Worm (Caenorhabditis elegans) whole organism, L1 larva: ENCODE results near the gene srlf-22.

Source experiments
- C04F5.9 ChIP-seq: sonication (generic microtip); optimal IDR thresholded peaks from 2 replicates; lab custom pipeline; 2016; ENCODE audit warnings: missing genetic modification characterization, missing compliant biosample characterization
- C16A3.4 ChIP-seq: fragments of 150-350 bp; optimal IDR thresholded peaks from 2 replicates; lab custom pipeline; 2014; ENCODE audit warnings: missing biosample characterization, missing genetic modification characterization
- C34B4.2 ChIP-seq: sonication (generic microtip); optimal IDR thresholded peaks from 2 replicates; lab custom pipeline; 2017; ENCODE audit warnings: mild to moderate bottlenecking, missing genetic modification characterization, missing compliant biosample characterization
- aha-1 ChIP-seq: fragments of 150-350 bp; optimal IDR thresholded peaks from 2 replicates; lab custom pipeline; 2014; ENCODE audit warnings: missing biosample characterization, missing genetic modification characterization
- alr-1 ChIP-seq: fragments of 200-800 bp; sonication (Bioruptor generic); optimal IDR thresholded peaks from 2 replicates; lab custom pipeline; 2018; ENCODE audit warnings: borderline replicate concordance, mild to moderate bottlenecking, missing genetic modification characterization, missing compliant biosample characterization
- aly-2 ChIP-seq: fragments of 150-350 bp; optimal IDR thresholded peaks from 2 replicates; lab custom pipeline; 2014; ENCODE audit warnings: missing biosample characterization, missing genetic modification characterization
- blmp-1 ChIP-seq: fragments of 150-350 bp; optimal IDR thresholded peaks from 2 replicates; lab custom pipeline; 2014; ENCODE audit warnings: missing biosample characterization, missing genetic modification characterization
- ceh-8 ChIP-seq: fragments of 200-800 bp; sonication (Bioruptor generic); optimal IDR thresholded peaks from 2 replicates; lab custom pipeline; 2018; ENCODE audit warnings: mild to moderate bottlenecking, missing genetic modification characterization, moderate library complexity, missing compliant biosample characterization
- dpl-1 ChIP-seq, 3 experiments: fragments of 150-350 bp in 2 of 3; sonication (generic microtip) in 1 of 3; optimal IDR thresholded peaks; 2 replicates each; lab custom pipeline; 2014 to 2017; ENCODE audit warnings: missing biosample characterization in 3 of 3, missing genetic modification characterization in 3 of 3, missing genetic modification reagents in 3 of 3
- efl-1 ChIP-seq, 4 experiments: fragments of 150-350 bp; optimal IDR thresholded peaks in 3 of 4; peaks in 1 of 4; 1 replicate in 1 of 4; 2 replicates in 3 of 4; lab custom pipeline; 2014; ENCODE audit warnings: missing biosample characterization in 2 of 4, missing genetic modification characterization in 2 of 4, missing genetic modification reagents in 2 of 4
- egl-13 ChIP-seq: sonication (generic microtip); optimal IDR thresholded peaks from 2 replicates; lab custom pipeline; 2016; ENCODE audit warnings: missing genotype, missing genetic modification reagents, missing genetic modification characterization, missing compliant biosample characterization
- egl-27 ChIP-seq, 2 experiments: fragments of 150-350 bp in 1 of 2; sonication (generic microtip); optimal IDR thresholded peaks; 3 replicates each; lab custom pipeline; 2017 to 2018; ENCODE audit warnings: missing biosample characterization in 2 of 2, missing genetic modification characterization in 2 of 2, missing genetic modification reagents in 2 of 2
- elt-3 ChIP-seq, 6 experiments: fragments of 150-350 bp in 1 of 6; sonication (generic microtip); optimal IDR thresholded peaks; 2 replicates each; lab custom pipeline; 2017 to 2018; ENCODE audit warnings: missing biosample characterization in 6 of 6, missing genetic modification characterization in 6 of 6, inconsistent platforms in 1 of 6
- jun-1 ChIP-seq: fragments of 150-350 bp; optimal IDR thresholded peaks from 2 replicates; lab custom pipeline; 2014; ENCODE audit warnings: missing biosample characterization, missing genetic modification reagents, missing genetic modification characterization
- lin-13 ChIP-seq: fragments of 150-350 bp; optimal IDR thresholded peaks from 2 replicates; lab custom pipeline; 2014; ENCODE audit warnings: missing biosample characterization, missing genetic modification reagents, missing genetic modification characterization
- lin-14 ChIP-seq: fragments of 200-800 bp; sonication (Bioruptor generic); optimal IDR thresholded peaks from 2 replicates; lab custom pipeline; 2018; ENCODE audit warnings: mild to moderate bottlenecking, missing genetic modification characterization, moderate library complexity, missing compliant biosample characterization
- lin-15B ChIP-seq: fragments of 150-350 bp; sonication (generic microtip); optimal IDR thresholded peaks from 3 replicates; lab custom pipeline; 2014; ENCODE audit warnings: missing biosample characterization, missing genetic modification characterization
- lin-39 ChIP-seq: fragments of 150-350 bp; optimal IDR thresholded peaks from 2 replicates; lab custom pipeline; 2014; ENCODE audit warnings: missing biosample characterization, missing genetic modification reagents, missing genetic modification characterization
- mab-9 ChIP-seq: fragments of 200-800 bp; sonication (Bioruptor generic); IDR thresholded peaks from 2 replicates; pipeline ENCODE4 v1.3.6; 2022; ENCODE audit warnings: missing genetic modification reagents, missing genetic modification characterization, missing compliant biosample characterization
- mdl-1 ChIP-seq, 2 experiments: fragments of 150-350 bp; optimal IDR thresholded peaks; 2 replicates each; lab custom pipeline; 2014 to 2017; ENCODE audit warnings: missing biosample characterization in 2 of 2, missing genetic modification characterization in 2 of 2, inconsistent platforms in 1 of 2
- mef-2 ChIP-seq: fragments of 150-350 bp; optimal IDR thresholded peaks from 2 replicates; lab custom pipeline; 2014; ENCODE audit warnings: missing biosample characterization, missing genetic modification characterization
- mep-1 ChIP-seq: fragments of 150-350 bp; optimal IDR thresholded peaks from 2 replicates; lab custom pipeline; 2014; ENCODE audit warnings: missing biosample characterization, missing genetic modification characterization
- nhr-19 ChIP-seq: fragments of 200-800 bp; sonication (Bioruptor generic); conservative IDR thresholded peaks from 2 replicates; pipeline ENCODE4 v1.3.6; 2022; ENCODE audit warnings: missing genetic modification characterization, missing compliant biosample characterization
- nhr-237 ChIP-seq: fragments of 150-350 bp; optimal IDR thresholded peaks from 2 replicates; lab custom pipeline; 2014; ENCODE audit warnings: missing biosample characterization, missing genetic modification characterization
- nhr-28 ChIP-seq: fragments of 150-350 bp; optimal IDR thresholded peaks from 2 replicates; lab custom pipeline; 2014; ENCODE audit warnings: missing biosample characterization, missing genetic modification characterization
- nhr-71 ChIP-seq: sonication (generic microtip); optimal IDR thresholded peaks from 2 replicates; lab custom pipeline; 2016; ENCODE audit warnings: mild to moderate bottlenecking, missing genetic modification characterization, moderate library complexity, missing compliant biosample characterization
- nhr-77 ChIP-seq: fragments of 150-350 bp; optimal IDR thresholded peaks from 2 replicates; lab custom pipeline; 2014; ENCODE audit warnings: missing biosample characterization, missing genetic modification characterization
- nhr-85 ChIP-seq: sonication (generic microtip); peaks from one replicate; lab custom pipeline; 2016; ENCODE audit warnings: missing genetic modification characterization, inconsistent platforms, missing compliant biosample characterization
- skn-1 ChIP-seq: fragments of 150-350 bp; optimal IDR thresholded peaks from 2 replicates; lab custom pipeline; 2014; ENCODE audit warnings: missing biosample characterization, missing genetic modification characterization
- snpc-4 ChIP-seq: fragments of 150-350 bp; optimal IDR thresholded peaks from 2 replicates; lab custom pipeline; 2014; ENCODE audit warnings: missing biosample characterization, missing genetic modification characterization
- snu-23 ChIP-seq: sonication (generic microtip); optimal IDR thresholded peaks from 2 replicates; lab custom pipeline; 2016; ENCODE audit warnings: missing genetic modification characterization, missing compliant biosample characterization
- sox-4 ChIP-seq: sonication (generic microtip); optimal IDR thresholded peaks from 2 replicates; lab custom pipeline; 2016; ENCODE audit warnings: missing genetic modification characterization, missing compliant biosample characterization
- sptf-1 ChIP-seq: fragments of 150-350 bp; optimal IDR thresholded peaks from 2 replicates; lab custom pipeline; 2014; ENCODE audit warnings: missing biosample characterization, missing genetic modification characterization
- swsn-7 ChIP-seq: sonication (generic microtip); optimal IDR thresholded peaks from 2 replicates; lab custom pipeline; 2016; ENCODE audit warnings: missing genetic modification characterization, missing compliant biosample characterization
- tbx-2 ChIP-seq: sonication (generic microtip); optimal IDR thresholded peaks from 2 replicates; lab custom pipeline; 2016; ENCODE audit warnings: missing genetic modification characterization, missing compliant biosample characterization
- tlp-1 ChIP-seq: fragments of 150-350 bp; optimal IDR thresholded peaks from 2 replicates; lab custom pipeline; 2014; ENCODE audit warnings: missing biosample characterization, missing genetic modification characterization
- unc-62 ChIP-seq: fragments of 150-350 bp; optimal IDR thresholded peaks from 2 replicates; lab custom pipeline; 2014; ENCODE audit warnings: missing biosample characterization, missing genetic modification reagents, missing genetic modification characterization
- unc-86 ChIP-seq: sonication (generic microtip); optimal IDR thresholded peaks from 2 replicates; lab custom pipeline; 2016; ENCODE audit warnings: missing genetic modification characterization, missing compliant biosample characterization
- vab-15 ChIP-seq: sonication (generic microtip); optimal IDR thresholded peaks from 2 replicates; lab custom pipeline; 2017; ENCODE audit warnings: missing genotype, mild to moderate bottlenecking, missing genetic modification characterization, missing compliant biosample characterization
- xbp-1 ChIP-seq: sonication (generic microtip); optimal IDR thresholded peaks from 2 replicates; lab custom pipeline; 2016; ENCODE audit warnings: missing genetic modification characterization, missing compliant biosample characterization
- zag-1 ChIP-seq: fragments of 150-350 bp; optimal IDR thresholded peaks from 2 replicates; lab custom pipeline; 2014; ENCODE audit warnings: missing biosample characterization, missing genetic modification characterization
- zip-4 ChIP-seq: fragments of 200-800 bp; sonication (Bioruptor generic); optimal IDR thresholded peaks from 2 replicates; lab custom pipeline; 2018; ENCODE audit warnings: mild to moderate bottlenecking, missing genetic modification characterization, moderate library complexity, missing compliant biosample characterization
- ztf-4 ChIP-seq: fragments of 150-350 bp; optimal IDR thresholded peaks from 2 replicates; lab custom pipeline; 2014; ENCODE audit warnings: missing biosample characterization, missing genetic modification characterization

srlf-22 gene

ce11 chrV:871029-871428, 19.9 kb upstream of the srlf-22 start, which contains the start of gene T02B11.4:
T02B11.4 (minus strand) TSS chrV:871129.
- TF ChIP-seq unc-86, result no peak
- TF ChIP-seq swsn-7, result no peak
- no peak for TF ChIP-seq C34B4.2 (tag; lab: Kevin White, UChicago)
- no peak for TF ChIP-seq aha-1 (tag; lab: Kevin White, UChicago)
- no peak for TF ChIP-seq zag-1 (tag; lab: Kevin White, UChicago)
- no peak for TF ChIP-seq lin-14 (GFP tag; lab: Kevin White, UChicago)
- TF ChIP-seq C16A3.4 (tag; lab: Kevin White, UChicago), result no peak
- TF ChIP-seq sptf-1 (tag; lab: Kevin White, UChicago), result no peak
- no peak for TF ChIP-seq nhr-85 (tag; lab: Kevin White, UChicago)
- no peak for TF ChIP-seq jun-1 (tag; lab: Kevin White, UChicago)
- no peak for TF ChIP-seq mep-1
- TF ChIP-seq, all 84 proteins: peak for 0

DNA sequence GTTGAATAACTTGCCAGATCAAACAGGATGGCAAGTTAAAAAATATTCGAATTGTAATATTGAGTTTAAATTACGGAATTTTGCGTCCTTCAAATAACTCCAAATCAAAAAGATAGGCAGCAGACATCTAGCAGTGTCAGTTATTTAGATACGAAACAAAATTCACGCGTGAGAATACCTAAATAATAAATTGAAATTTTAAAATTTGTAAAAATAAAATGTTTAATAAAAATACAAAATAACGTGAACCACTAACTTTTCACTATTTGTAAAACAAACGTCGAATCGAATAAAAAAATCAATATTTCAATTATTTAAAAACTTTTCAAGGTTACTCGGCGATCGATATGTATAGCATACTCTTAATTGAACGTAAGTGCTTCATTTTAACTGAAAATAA, 15.0 kb upstream of the srlf-22 start, which contains the start of gene T02B11.9:
Gene T02B11.9, plus strand, starts transcription at position 301 of the 400 bp plus-strand sequence.
- no peak for TF ChIP-seq lin-15B (tag; lab: Kevin White, UChicago)
- no peak for TF ChIP-seq nhr-77
- TF ChIP-seq xbp-1 (tag; lab: Kevin White, UChicago), result no peak
- TF ChIP-seq nhr-237, result no peak
- no peak for TF ChIP-seq vab-15
- TF ChIP-seq tlp-1 (tag; lab: Kevin White, UChicago), result no peak
- TF ChIP-seq elt-3 (tag; optimal IDR thresholded peaks at IDR 0.05; lab: Kevin White, UChicago), result no peak
- TF ChIP-seq tbx-2 (tag; lab: Kevin White, UChicago), result no peak
- no peak for TF ChIP-seq lin-39 (tag; lab: Kevin White, UChicago)
- no peak for TF ChIP-seq alr-1 (tag; lab: Kevin White, UChicago)
- no peak for TF ChIP-seq C04F5.9 (tag; lab: Kevin White, UChicago)
- TF ChIP-seq mab-9 (GFP tag; lab: Robert Waterston, UW), result no peak
- TF ChIP-seq sox-4, result no peak
- no peak for TF ChIP-seq blmp-1 (tag; lab: Kevin White, UChicago)
- no peak for TF ChIP-seq efl-1 (optimal IDR thresholded peaks at IDR 0.05; lab: Kevin White, UChicago)
- TF ChIP-seq efl-1 (GFP tag; optimal IDR thresholded peaks at IDR 0.05 in 1 of 2; lab: Kevin White, UChicago), result no peak

- TF ChIP-seq ztf-4 (tag; lab: Kevin White, UChicago), result no peak
- no peak for TF ChIP-seq nhr-28 (tag; lab: Kevin White, UChicago)
- TF ChIP-seq alr-1 (tag; lab: Kevin White, UChicago), result no peak
- no peak for TF ChIP-seq egl-27 (tag; optimal IDR thresholded peaks at IDR 0.05; lab: Kevin White, UChicago)
- TF ChIP-seq efl-1 (optimal IDR thresholded peaks at IDR 0.05; lab: Kevin White, UChicago), result no peak
- no peak for TF ChIP-seq efl-1 (GFP tag; optimal IDR thresholded peaks at IDR 0.05 in 1 of 2; lab: Kevin White, UChicago)
- no peak for TF ChIP-seq mdl-1 (tag; optimal IDR thresholded peaks at IDR 0.05; lab: Kevin White, UChicago)
- TF ChIP-seq swsn-7, result no peak
- no peak for TF ChIP-seq aly-2 (tag; lab: Kevin White, UChicago)
- TF ChIP-seq skn-1, result no peak
- no peak for TF ChIP-seq snpc-4
- TF ChIP-seq mef-2 (tag; lab: Kevin White, UChicago), result no peak
- TF ChIP-seq nhr-85 (tag; lab: Kevin White, UChicago), result no peak
- no peak for TF ChIP-seq egl-13 (tag; lab: Kevin White, UChicago)
- TF ChIP-seq dpl-1 (GFP tag; optimal IDR thresholded peaks at IDR 0.05; lab: Kevin White, UChicago), result no peak
- no peak for TF ChIP-seq lin-13 (GFP tag; lab: Kevin White, UChicago)
- no peak for TF ChIP-seq unc-62 (GFP tag; lab: Kevin White, UChicago)
Measured at ce11 chrV:878567-878966, 12.4 kb upstream of the srlf-22 start, which contains the start of gene T02B11.8. T02B11.8 (minus strand) TSS chrV:878667.

DNA sequence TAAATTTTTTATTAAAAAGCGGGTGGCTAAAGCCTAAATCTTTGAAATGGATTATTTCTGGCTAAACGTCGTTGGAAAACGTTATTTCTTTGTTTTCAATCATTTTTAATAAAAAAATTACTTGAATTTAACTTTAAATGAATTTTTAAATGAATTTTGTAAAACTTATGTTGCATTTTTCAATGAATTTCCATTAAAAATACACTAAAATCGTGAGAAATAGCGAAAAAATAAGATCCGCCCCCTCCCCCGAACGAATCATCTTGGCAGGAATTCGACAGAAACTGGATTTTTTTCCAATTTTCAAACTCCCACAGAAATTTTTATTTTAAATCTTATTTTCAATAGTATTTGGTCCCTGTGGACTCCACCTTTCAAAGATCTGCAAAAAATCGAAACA, 11.8 kb upstream of the srlf-22 start, which contains the start of gene srg-53:
Gene srg-53, plus strand, starts transcription at position 301 of the 400 bp plus-strand sequence.
- TF ChIP-seq nhr-19 (GFP tag; lab: Robert Waterston, UW) (no peak), snu-23 (GFP tag; lab: Kevin White, UChicago) (no peak), zip-4 (GFP tag; lab: Kevin White, UChicago) (no peak), alr-1 (tag; lab: Kevin White, UChicago) (no peak), ceh-8 (GFP tag; lab: Kevin White, UChicago) (no peak), nhr-71 (no peak)
